Worm (Caenorhabditis elegans) whole organism, young adult: ENCODE measurements around the gene arcp-1.

Source experiments
- B0035.1 ChIP-seq: sonication (generic microtip); optimal IDR thresholded peaks from 2 replicates; lab custom pipeline; 2016; ENCODE audit warnings: missing genetic modification characterization, mild to moderate bottlenecking, missing compliant biosample characterization, missing genotype, missing genetic modification reagents
- B0336.3 ChIP-seq: fragments of 200-800 bp; sonication (Bioruptor generic); IDR thresholded peaks from 2 replicates; pipeline ENCODE4 v1.3.6; 2022; ENCODE audit warnings: missing genetic modification characterization, missing compliant biosample characterization
- C06A6.2 ChIP-seq: fragments of 200-800 bp; sonication (Bioruptor generic); conservative IDR thresholded peaks from 2 replicates; pipeline ENCODE4 v1.3.6; 2022; ENCODE audit warnings: missing genetic modification characterization, missing compliant biosample characterization
- C17E4.6 ChIP-seq: fragments of 200-800 bp; sonication (Bioruptor generic); IDR thresholded peaks from 2 replicates; pipeline ENCODE4 v1.3.6; 2022; ENCODE audit warnings: missing genetic modification reagents, missing genetic modification characterization, missing compliant biosample characterization
- K11D2.4 ChIP-seq: fragments of 200-800 bp; sonication (Bioruptor generic); IDR thresholded peaks from 2 replicates; pipeline ENCODE4 v1.3.6; 2022; ENCODE audit warnings: missing genetic modification reagents, missing genetic modification characterization, missing compliant biosample characterization
- K12H6.12 ChIP-seq: fragments of 200-800 bp; sonication (Bioruptor generic); optimal IDR thresholded peaks from 2 replicates; lab custom pipeline; 2018; ENCODE audit warnings: mild to moderate bottlenecking, missing genetic modification characterization, missing compliant biosample characterization
- T07F8.4 ChIP-seq: sonication (generic microtip); optimal IDR thresholded peaks from 2 replicates; lab custom pipeline; 2016; ENCODE audit warnings: mild to moderate bottlenecking, missing genetic modification characterization, moderate library complexity, missing compliant biosample characterization
- Y53F4B.3 ChIP-seq: fragments of 200-800 bp; sonication (Bioruptor generic); IDR thresholded peaks from 2 replicates; pipeline ENCODE4 v1.3.6; 2022; ENCODE audit warnings: missing genetic modification reagents, missing genetic modification characterization, missing compliant biosample characterization
- Y53G8AR.9 ChIP-seq: fragments of 200-800 bp; sonication (Bioruptor generic); conservative IDR thresholded peaks from 2 replicates; pipeline ENCODE4 v1.3.6; 2022; ENCODE audit warnings: missing genetic modification reagents, missing genetic modification characterization, missing compliant biosample characterization
- ama-1 ChIP-seq, 3 experiments: fragments of 150-350 bp in 1 of 3; sonication (generic microtip) in 2 of 3; optimal IDR thresholded peaks; 2 replicates each; lab custom pipeline; 2014 to 2018; ENCODE audit warnings: missing biosample characterization in 2 of 3, missing genetic modification characterization in 2 of 3, missing genetic modification reagents in 2 of 3
- aptf-3 ChIP-seq: fragments of 200-800 bp; sonication (Bioruptor generic); IDR thresholded peaks from 2 replicates; pipeline ENCODE4 v1.3.6; 2022; ENCODE audit warnings: missing genetic modification characterization, missing compliant biosample characterization
- atf-7 ChIP-seq: sonication (generic microtip); optimal IDR thresholded peaks from 2 replicates; lab custom pipeline; 2017; ENCODE audit warnings: mild to moderate bottlenecking, missing genetic modification characterization, missing compliant biosample characterization
- athp-1 ChIP-seq: sonication (generic microtip); optimal IDR thresholded peaks from 2 replicates; lab custom pipeline; 2017; ENCODE audit warnings: mild to moderate bottlenecking, missing genetic modification characterization, missing compliant biosample characterization
- cebp-1 ChIP-seq, 2 experiments: fragments of 200-800 bp in 1 of 2; sonication (Bioruptor generic) in 1 of 2; sonication (generic microtip) in 1 of 2; IDR thresholded peaks in 1 of 2; optimal IDR thresholded peaks in 1 of 2; 2 replicates each; pipeline versions ENCODE4 v1.3.6 to Lab custom; 2017 to 2022; ENCODE audit warnings: missing compliant biosample characterization in 2 of 2, missing genetic modification characterization in 2 of 2, mild to moderate bottlenecking in 1 of 2, missing genetic modification reagents in 1 of 2, moderate library complexity in 1 of 2
- cebp-2 ChIP-seq: fragments of 200-800 bp; sonication (Bioruptor generic); IDR thresholded peaks from 2 replicates; pipeline ENCODE4 v1.3.6; 2022; ENCODE audit warnings: missing genetic modification characterization, missing compliant biosample characterization
- ceh-27 ChIP-seq: fragments of 200-800 bp; sonication (Bioruptor generic); optimal IDR thresholded peaks from 2 replicates; lab custom pipeline; 2018; ENCODE audit warnings: mild to moderate bottlenecking, missing genetic modification characterization, moderate library complexity, missing compliant biosample characterization
- ceh-40 ChIP-seq: fragments of 200-800 bp; sonication (Bioruptor generic); IDR thresholded peaks from 2 replicates; pipeline ENCODE4 v1.3.6; 2022; ENCODE audit warnings: missing genetic modification characterization, missing compliant biosample characterization
- ceh-58 ChIP-seq: fragments of 200-800 bp; sonication (Bioruptor generic); IDR thresholded peaks from 2 replicates; pipeline ENCODE4 v1.3.6; 2022; ENCODE audit warnings: missing genetic modification characterization, missing compliant biosample characterization
- ceh-79 ChIP-seq: sonication (generic microtip); optimal IDR thresholded peaks from 2 replicates; lab custom pipeline; 2017; ENCODE audit warnings: mild to moderate bottlenecking, missing genetic modification characterization, missing compliant biosample characterization
- dox-1 ChIP-seq: fragments of 200-800 bp; sonication (Bioruptor generic); IDR thresholded peaks from 2 replicates; pipeline ENCODE4 v1.3.6; 2022; ENCODE audit warnings: missing genetic modification reagents, missing genetic modification characterization, missing compliant biosample characterization
- efl-1 ChIP-seq: fragments of 150-350 bp; optimal IDR thresholded peaks from 2 replicates; lab custom pipeline; 2014; ENCODE audit warnings: missing biosample characterization, missing genetic modification reagents, missing genetic modification characterization
- ekl-4 ChIP-seq: fragments of 200-800 bp; sonication (Bioruptor generic); IDR thresholded peaks from 2 replicates; pipeline ENCODE4 v1.3.6; 2022; ENCODE audit warnings: missing genetic modification reagents, missing genetic modification characterization, missing compliant biosample characterization
- fkh-3 ChIP-seq: sonication (generic microtip); optimal IDR thresholded peaks from 2 replicates; lab custom pipeline; 2016; ENCODE audit warnings: mild to moderate bottlenecking, missing genetic modification characterization, missing compliant biosample characterization
- hmg-20 ChIP-seq: fragments of 200-800 bp; sonication (Bioruptor generic); IDR thresholded peaks from 2 replicates; pipeline ENCODE4 v1.3.6; 2022; ENCODE audit warnings: missing genetic modification reagents, missing genetic modification characterization, missing compliant biosample characterization
- let-607 ChIP-seq, 2 experiments: fragments of 200-800 bp in 1 of 2; sonication (Bioruptor generic) in 1 of 2; sonication (generic microtip) in 1 of 2; optimal IDR thresholded peaks; 2 replicates each; lab custom pipeline; 2016 to 2018; ENCODE audit warnings: mild to moderate bottlenecking in 2 of 2, missing compliant biosample characterization in 2 of 2, missing genetic modification characterization in 2 of 2, moderate library complexity in 2 of 2, missing genotype in 1 of 2
- lin-26 ChIP-seq: fragments of 200-800 bp; sonication (Bioruptor generic); IDR thresholded peaks from 2 replicates; pipeline ENCODE4 v1.3.6; 2022; ENCODE audit warnings: missing genetic modification reagents, missing genetic modification characterization, missing compliant biosample characterization
- lin-35 ChIP-seq, 3 experiments: fragments of 150-350 bp in 2 of 3; sonication (generic microtip) in 1 of 3; optimal IDR thresholded peaks; 2 replicates each; lab custom pipeline; 2014 to 2018; ENCODE audit warnings: missing biosample characterization in 3 of 3, missing genetic modification characterization in 3 of 3, missing genetic modification reagents in 3 of 3
- lin-54 ChIP-seq: fragments of 200-800 bp; sonication (Bioruptor generic); optimal IDR thresholded peaks from 2 replicates; lab custom pipeline; 2018; ENCODE audit warnings: mild to moderate bottlenecking, missing genetic modification characterization, missing compliant biosample characterization
- madf-6 ChIP-seq: fragments of 200-800 bp; sonication (Bioruptor generic); IDR thresholded peaks from 2 replicates; pipeline ENCODE4 v1.3.6; 2022; ENCODE audit warnings: missing genetic modification reagents, missing genetic modification characterization, missing compliant biosample characterization
- madf-8 ChIP-seq: fragments of 200-800 bp; sonication (Bioruptor generic); conservative IDR thresholded peaks from 2 replicates; pipeline ENCODE4 v1.3.6; 2022; ENCODE audit warnings: missing genetic modification reagents, missing genetic modification characterization, missing compliant biosample characterization
- mcd-1 ChIP-seq: fragments of 200-800 bp; sonication (Bioruptor generic); IDR thresholded peaks from 2 replicates; pipeline ENCODE4 v1.3.6; 2022; ENCODE audit warnings: missing genetic modification reagents, missing genetic modification characterization, missing compliant biosample characterization
- nfyb-1 ChIP-seq: fragments of 200-800 bp; sonication (Bioruptor generic); IDR thresholded peaks from 2 replicates; pipeline ENCODE4 v1.3.6; 2022; ENCODE audit warnings: missing genetic modification reagents, missing genetic modification characterization, missing compliant biosample characterization
- nhr-120 ChIP-seq: fragments of 200-800 bp; sonication (Bioruptor generic); IDR thresholded peaks from 2 replicates; pipeline ENCODE4 v1.3.6; 2022; ENCODE audit warnings: missing genetic modification characterization, missing compliant biosample characterization
- nhr-27 ChIP-seq: fragments of 200-800 bp; sonication (Bioruptor generic); optimal IDR thresholded peaks from 2 replicates; lab custom pipeline; 2018; ENCODE audit warnings: mild to moderate bottlenecking, missing genetic modification characterization, moderate library complexity, missing compliant biosample characterization
- rcor-1 ChIP-seq: fragments of 200-800 bp; sonication (Bioruptor generic); IDR thresholded peaks from 2 replicates; pipeline ENCODE4 v1.3.6; 2022; ENCODE audit warnings: missing genetic modification reagents, missing genetic modification characterization, missing compliant biosample characterization
- rec-8 ChIP-seq, 2 experiments: sonication (generic microtip); optimal IDR thresholded peaks; 2 replicates each; lab custom pipeline; 2016; ENCODE audit warnings: mild to moderate bottlenecking in 2 of 2, missing genetic modification characterization in 2 of 2, missing genetic modification reagents in 2 of 2, missing genotype in 2 of 2, missing biosample characterization in 1 of 2, missing compliant biosample characterization in 1 of 2, moderate library complexity in 1 of 2
- repo-1 ChIP-seq: sonication (generic microtip); optimal IDR thresholded peaks from 2 replicates; lab custom pipeline; 2017; ENCODE audit warnings: mild to moderate bottlenecking, missing genetic modification characterization, missing compliant biosample characterization
- sdz-38 ChIP-seq: sonication (generic microtip); optimal IDR thresholded peaks from 2 replicates; lab custom pipeline; 2016; ENCODE audit warnings: missing genotype, missing genetic modification characterization, missing compliant biosample characterization
- snpc-1.1 ChIP-seq: sonication (generic microtip); optimal IDR thresholded peaks from 2 replicates; lab custom pipeline; 2017; ENCODE audit warnings: missing genetic modification characterization, mild to moderate bottlenecking, missing compliant biosample characterization, antibody characterized with exemption, moderate library complexity, missing genotype, missing genetic modification reagents; ENCODE audit not compliant: insufficient read depth
- sptf-2 ChIP-seq: fragments of 200-800 bp; sonication (Bioruptor generic); optimal IDR thresholded peaks from 2 replicates; lab custom pipeline; 2018; ENCODE audit warnings: mild to moderate bottlenecking, missing genetic modification characterization, missing compliant biosample characterization
- tbp1 ChIP-seq: fragments of 200-800 bp; sonication (Bioruptor generic); optimal IDR thresholded peaks from 2 replicates; lab custom pipeline; 2018; ENCODE audit warnings: mild to moderate bottlenecking, missing genetic modification characterization, missing compliant biosample characterization
- tlf-1 ChIP-seq: fragments of 200-800 bp; sonication (Bioruptor generic); optimal IDR thresholded peaks from 2 replicates; lab custom pipeline; 2018; ENCODE audit warnings: mild to moderate bottlenecking, missing genetic modification characterization, missing compliant biosample characterization
- zfh-2 ChIP-seq: fragments of 200-800 bp; sonication (Bioruptor generic); conservative IDR thresholded peaks from 2 replicates; pipeline ENCODE4 v1.3.6; 2022; ENCODE audit warnings: missing genetic modification reagents, missing genetic modification characterization, missing compliant biosample characterization
- ztf-6 ChIP-seq: fragments of 200-800 bp; sonication (Bioruptor generic); IDR thresholded peaks from 2 replicates; pipeline ENCODE4 v1.3.6; 2022; ENCODE audit warnings: missing genetic modification reagents, missing genetic modification characterization, missing compliant biosample characterization

Gene arcp-1

DNA sequence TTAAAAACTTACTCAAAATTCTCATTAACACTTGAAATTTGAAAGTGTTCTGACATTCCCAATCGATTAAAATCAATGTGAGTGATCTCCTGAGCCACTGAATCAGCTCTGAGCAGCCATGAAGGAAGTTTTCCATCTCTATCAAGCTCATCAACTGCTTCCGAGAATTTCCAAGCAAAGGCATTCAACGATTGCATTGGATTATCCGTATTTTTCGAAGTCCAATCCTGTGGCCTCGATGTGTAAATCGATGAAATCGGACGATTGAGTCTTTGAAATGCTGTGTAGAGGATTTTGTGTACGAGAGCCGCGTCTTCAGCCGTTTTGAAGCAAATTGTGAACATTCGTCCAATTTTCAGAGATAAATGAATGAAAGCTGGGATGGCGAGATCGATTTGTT is 36.7 kb upstream of the arcp-1 start:
- TF ChIP-seq tlf-1: no peak
- peak; percentile 51 for TF ChIP-seq ama-1 (optimal IDR thresholded peaks at IDR 0.05; lab: Kevin White, UChicago)
- TF ChIP-seq ama-1 (GFP tag; optimal IDR thresholded peaks at IDR 0.05; lab: Kevin White, UChicago): no peak
- TF ChIP-seq madf-6: 0 out of 2 replicates have a peak, but pooled peaks have one; percentile 27

DNA sequence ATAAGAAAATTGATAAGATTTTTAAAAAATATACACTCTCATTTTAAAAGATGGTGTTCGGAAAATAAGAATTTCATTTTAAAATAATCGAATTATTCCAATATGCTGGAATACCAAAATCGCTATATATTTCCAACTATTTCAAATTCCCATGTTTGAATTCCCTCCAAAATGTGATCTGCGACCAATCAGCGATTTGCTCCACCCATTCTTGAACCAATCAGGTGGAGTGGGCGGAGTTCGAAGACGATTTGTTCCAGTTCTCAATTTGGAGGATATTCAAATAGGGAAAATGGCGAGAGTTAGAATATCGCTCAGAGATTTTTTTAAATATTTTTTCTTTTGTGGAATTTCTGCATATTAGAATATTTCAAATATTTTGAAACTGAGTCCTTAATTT is 31.6 kb upstream of the arcp-1 start:
- TF ChIP-seq ceh-79 (tag; lab: Kevin White, UChicago) (no peak), cebp-1 (GFP tag; IDR thresholded peaks at IDR 0.05; lab: Robert Waterston, UW) (no peak), cebp-1 (tag; optimal IDR thresholded peaks at IDR 0.05; lab: Kevin White, UChicago) (peak; percentile 12), aptf-3 (no peak), lin-54 (peak; percentile 10), ztf-6 (GFP tag; lab: Robert Waterston, UW) (no peak), ceh-27 (GFP tag; lab: Kevin White, UChicago) (no peak), dox-1 (GFP tag; lab: Robert Waterston, UW) (0 out of 2 replicates have a peak, but pooled peaks have one; percentile 33), nfyb-1 (peak; percentile 97), snpc-1.1 (tag; lab: Kevin White, UChicago) (no peak), madf-8 (GFP tag; lab: Robert Waterston, UW) (no peak), ceh-40 (GFP tag; lab: Robert Waterston, UW) (no peak), C06A6.2 (no peak), rec-8 (tag; optimal IDR thresholded peaks at IDR 0.05; lab: Kevin White, UChicago) (no peak), Y53F4B.3 (no peak), sdz-38 (tag; lab: Kevin White, UChicago) (no peak), madf-6 (no peak), nhr-120 (GFP tag; lab: Robert Waterston, UW) (no peak), let-607 (tag; optimal IDR thresholded peaks at IDR 0.05; lab: Kevin White, UChicago) (no peak), fkh-3 (no peak), C17E4.6 (GFP tag; lab: Robert Waterston, UW) (no peak), cebp-2 (GFP tag; lab: Robert Waterston, UW) (no peak), rcor-1 (GFP tag; lab: Robert Waterston, UW) (no peak), sptf-2 (GFP tag; lab: Kevin White, UChicago) (no peak), athp-1 (no peak), tbp1 (GFP tag; lab: Kevin White, UChicago) (no peak), lin-35 (GFP tag; optimal IDR thresholded peaks at IDR 0.05; lab: Kevin White, UChicago) (peak in 1 of 3 experiments; percentile 25), ceh-58 (GFP tag; lab: Robert Waterston, UW) (no peak), repo-1 (tag; lab: Kevin White, UChicago) (no peak)

DNA sequence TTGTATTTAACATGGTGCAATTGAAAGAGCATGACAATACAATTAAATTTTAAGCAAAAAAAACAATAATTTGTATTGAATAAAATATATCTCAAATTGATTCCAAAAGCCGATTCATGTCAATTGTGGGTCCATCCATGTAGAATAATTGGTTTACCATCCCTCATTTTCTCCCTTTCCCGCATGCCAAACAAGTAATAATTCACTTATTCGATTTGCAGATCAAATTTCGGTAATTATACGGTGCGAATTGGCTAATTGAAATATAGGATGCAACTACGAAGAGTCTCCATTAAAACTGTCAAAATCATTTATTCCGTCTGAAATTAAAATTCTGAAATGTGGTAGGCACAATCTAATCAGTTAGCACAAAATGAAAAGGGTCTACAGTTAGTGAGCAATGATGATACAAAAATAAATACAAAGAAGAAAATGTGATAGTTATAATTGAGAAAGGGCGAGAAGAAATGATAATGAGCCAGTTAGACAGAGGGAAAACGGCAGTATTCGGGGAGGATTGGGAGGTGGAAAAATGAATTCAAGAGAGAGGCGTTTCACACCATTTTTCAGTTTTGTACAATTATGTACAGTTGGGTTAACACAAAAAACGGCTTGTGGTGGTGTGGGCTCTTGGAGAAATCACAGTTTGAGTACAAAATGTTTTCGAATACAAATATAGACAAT is 30.6 kb upstream of the arcp-1 start:
- TF ChIP-seq nfyb-1: 0 out of 2 replicates have a peak, but pooled peaks have one; percentile 46
- TF ChIP-seq T07F8.4 (tag; lab: Kevin White, UChicago): no peak
- TF ChIP-seq B0035.1 (tag; lab: Kevin White, UChicago): no peak
- 0 out of 2 replicates have a peak, but pooled peaks have one; percentile 32 for TF ChIP-seq K11D2.4 (GFP tag; lab: Robert Waterston, UW)
- TF ChIP-seq nhr-27 (tag; lab: Kevin White, UChicago): no peak
- TF ChIP-seq madf-6: peak; percentile 8; the same call in 1 of the 2 replicates
- no peak for TF ChIP-seq lin-26
- no peak for TF ChIP-seq mcd-1 (GFP tag; lab: Robert Waterston, UW)
- peak; percentile 47; the same call in 1 of the 2 replicates for TF ChIP-seq ekl-4 (GFP tag; lab: Robert Waterston, UW)
- TF ChIP-seq cebp-1 (GFP tag; IDR thresholded peaks at IDR 0.05; lab: Robert Waterston, UW): no peak
- peak; percentile 34 for TF ChIP-seq cebp-1 (tag; optimal IDR thresholded peaks at IDR 0.05; lab: Kevin White, UChicago)
- TF ChIP-seq atf-7 (tag; lab: Kevin White, UChicago): peak; percentile 34
- no peak for TF ChIP-seq zfh-2 (GFP tag; lab: Robert Waterston, UW)
- TF ChIP-seq ama-1 (optimal IDR thresholded peaks at IDR 0.05; lab: Kevin White, UChicago): no peak
- TF ChIP-seq ama-1 (GFP tag; optimal IDR thresholded peaks at IDR 0.05; lab: Kevin White, UChicago): no peak
- no peak for TF ChIP-seq hmg-20 (GFP tag; lab: Robert Waterston, UW)
- TF ChIP-seq Y53G8AR.9 (GFP tag; lab: Robert Waterston, UW): peak; percentile 21; the same call in 1 of the 2 replicates
- no peak for TF ChIP-seq K12H6.12 (tag; lab: Kevin White, UChicago)
- TF ChIP-seq fkh-3: no peak
- TF ChIP-seq B0336.3 (GFP tag; lab: Robert Waterston, UW): no peak
- TF ChIP-seq efl-1: no peak
